Fruit fly (Drosophila melanogaster): ENCODE measurements around the gene CG13994.
A peak's percentile ranks its signal among the peaks of the same experiment; 100 is the strongest.

Gene CG13994

dm6 chr2L:6051212-6051621, 11.6 kb upstream of the CG13994 start (continued):
- peak; percentile 76 for TF ChIP-seq ash1 (GFP tag; optimal IDR thresholded peaks at IDR 0.05)
- TF ChIP-seq CG6813 (GFP tag; optimal IDR thresholded peaks at IDR 0.05), result peak; percentile 98
- peak; percentile 81 for TF ChIP-seq H15 (GFP tag; IDR thresholded peaks at IDR 0.05)
- peak; percentile 41; the same call in 1 of the 2 replicates for TF ChIP-seq CG4404 (GFP tag; IDR thresholded peaks at IDR 0.05)
- peak; percentile 94 for TF ChIP-seq dpn (GFP tag; optimal IDR thresholded peaks at IDR 0.05)
- TF ChIP-seq Trl (optimal IDR thresholded peaks at IDR 0.05), result peak in 1 of 2 experiments; percentile 6
- peak; percentile 97 for TF ChIP-seq Trl (GFP tag; optimal IDR thresholded peaks at IDR 0.05)
- peak; percentile 91 for TF ChIP-seq gce (GFP tag; IDR thresholded peaks at IDR 0.05)
- TF ChIP-seq CG6854 (GFP tag; optimal IDR thresholded peaks at IDR 0.05), result peak; percentile 97
- peak; percentile 96 for TF ChIP-seq dmrt11E (tag; optimal IDR thresholded peaks at IDR 0.05)
- peak; percentile 94 for TF ChIP-seq tgo (GFP tag; IDR thresholded peaks at IDR 0.05)
- TF ChIP-seq ap (GFP tag; IDR thresholded peaks at IDR 0.05), result peak; percentile 89
- TF ChIP-seq Oaz (GFP tag; IDR thresholded peaks at IDR 0.05), result peak; percentile 90
- peak; percentile 90 for TF ChIP-seq CG17912 (GFP tag; optimal IDR thresholded peaks at IDR 0.05)
- peak; percentile 83 for TF ChIP-seq ase (GFP tag; IDR thresholded peaks at IDR 0.05)
- peak; percentile 90 for TF ChIP-seq ind (GFP tag; optimal IDR thresholded peaks at IDR 0.05)
- TF ChIP-seq onecut (GFP tag; IDR thresholded peaks at IDR 0.05), result peak; percentile 95
- peak; percentile 95 for TF ChIP-seq NfI (GFP tag; optimal IDR thresholded peaks at IDR 0.05)
- no peak for TF ChIP-seq nau (GFP tag; optimal IDR thresholded peaks at IDR 0.05)
- 0 out of 2 replicates have a peak, but pooled peaks have one; percentile 60 for TF ChIP-seq Lim3 (GFP tag; IDR thresholded peaks at IDR 0.05)
- TF ChIP-seq jumu (GFP tag; optimal IDR thresholded peaks at IDR 0.05), result peak; percentile 94
- no peak for TF ChIP-seq Sin3A (optimal IDR thresholded peaks at IDR 0.05)
- peak; percentile 94 for TF ChIP-seq CG1647 (GFP tag; optimal IDR thresholded peaks at IDR 0.05)
- peak; percentile 85 for TF ChIP-seq Hey (tag; optimal IDR thresholded peaks at IDR 0.05)
- peak; percentile 98 for TF ChIP-seq CG12391 (tag; optimal IDR thresholded peaks at IDR 0.05)
- TF ChIP-seq vnd (GFP tag; IDR thresholded peaks at IDR 0.05; ENCODE audit: partially characterized antibody), result no peak
- peak; percentile 94 for TF ChIP-seq Sox100B (GFP tag; optimal IDR thresholded peaks at IDR 0.05)
- peak; percentile 92 for TF ChIP-seq Ptx1 (GFP tag; IDR thresholded peaks at IDR 0.05)
- no peak; the same call in none of the 3 replicates for TF ChIP-seq CG17361 (GFP tag; IDR thresholded peaks at IDR 0.05)
- peak; percentile 90 for TF ChIP-seq Nf-YA (GFP tag; IDR thresholded peaks at IDR 0.05)
- TF ChIP-seq Blimp-1 (GFP tag; optimal IDR thresholded peaks at IDR 0.05), result peak; percentile 96
- TF ChIP-seq Adf1 (GFP tag; IDR thresholded peaks at IDR 0.05), result peak; percentile 77
- TF ChIP-seq dati (GFP tag; IDR thresholded peaks at IDR 0.05), result peak; percentile 44; the same call in 1 of the 2 replicates
- no peak for TF ChIP-seq Scr (GFP tag; IDR thresholded peaks at IDR 0.05; ENCODE audit: partially characterized antibody)
- peak; percentile 77 for TF ChIP-seq CG8944 (GFP tag; optimal IDR thresholded peaks at IDR 0.05)
- TF ChIP-seq Neu2 (GFP tag; optimal IDR thresholded peaks at IDR 0.05; ENCODE audit: borderline replicate concordance), result peak; percentile 58
- peak; percentile 57 for TF ChIP-seq trh (GFP tag; optimal IDR thresholded peaks at IDR 0.05)
- TF ChIP-seq fd96Cb (tag; optimal IDR thresholded peaks at IDR 0.05), result peak; percentile 90
- TF ChIP-seq CG1529 (GFP tag; optimal IDR thresholded peaks at IDR 0.05), result peak; percentile 92
- peak; percentile 96 for TF ChIP-seq Ada2b (GFP tag; IDR thresholded peaks at IDR 0.05)
- peak; percentile 96 for TF ChIP-seq CG17328 (GFP tag; IDR thresholded peaks at IDR 0.05)
- no peak for TF ChIP-seq Vsx1 (GFP tag; optimal IDR thresholded peaks at IDR 0.05)
- peak; percentile 90 for TF ChIP-seq vfl (GFP tag; optimal IDR thresholded peaks at IDR 0.05)
- TF ChIP-seq eyg (GFP tag; optimal IDR thresholded peaks at IDR 0.05), result peak; percentile 92
- TF ChIP-seq pb (GFP tag; optimal IDR thresholded peaks at IDR 0.05), result peak; percentile 93
- TF ChIP-seq CG10654 (GFP tag; optimal IDR thresholded peaks at IDR 0.05), result peak; percentile 90
- peak; percentile 89 for TF ChIP-seq CG4707 (GFP tag; optimal IDR thresholded peaks at IDR 0.05)
- peak; percentile 87 for TF ChIP-seq Nf-YC (tag; optimal IDR thresholded peaks at IDR 0.05)
- peak; percentile 99 for TF ChIP-seq Ets65A (GFP tag)
- TF ChIP-seq CG9932 (GFP tag; IDR thresholded peaks at IDR 0.05), result peak; percentile 87
- no peak for TF ChIP-seq fru (optimal IDR thresholded peaks at IDR 0.05)
- peak; percentile 81 for TF ChIP-seq gcm2 (GFP tag; optimal IDR thresholded peaks at IDR 0.05)
- TF ChIP-seq CG8388 (GFP tag; optimal IDR thresholded peaks at IDR 0.05), result peak; percentile 97

Data from whole organism, embryonic.